Worm (Caenorhabditis elegans): ENCODE measurements around the gene F08G2.5.

ce11 chrII:13859847-13860246, 26.4 kb upstream of the F08G2.5 start:
- TF ChIP-seq tbx-37 (GFP tag; conservative IDR thresholded peaks at IDR 0.05) (no peak), hmg-4 (GFP tag; optimal IDR thresholded peaks at IDR 0.05) (no peak), F13C5.2 (tag; optimal IDR thresholded peaks at IDR 0.05) (no peak), flt-1 (GFP tag; IDR thresholded peaks at IDR 0.05) (no peak), hmbx-1 (tag; optimal IDR thresholded peaks at IDR 0.05) (no peak), B0310.2 (tag; optimal IDR thresholded peaks at IDR 0.05) (no peak), sea-1 (GFP tag; conservative IDR thresholded peaks at IDR 0.05) (0 out of 2 replicates have a peak, but pooled peaks have one; percentile 7), ama-1 (optimal IDR thresholded peaks at IDR 0.05) (no peak), hnd-1 (tag; optimal IDR thresholded peaks at IDR 0.05) (no peak), ceh-13 (GFP tag; optimal IDR thresholded peaks at IDR 0.05) (no peak), tbx-11 (GFP tag; IDR thresholded peaks at IDR 0.05) (no peak), ceh-36 (tag; optimal IDR thresholded peaks at IDR 0.05) (no peak)
